Worm (Caenorhabditis elegans) whole organism, L2 larva: ENCODE results near the gene egl-15.

Source experiments
- C34F6.9 ChIP-seq: fragments of 150-350 bp; optimal IDR thresholded peaks from 2 replicates; lab custom pipeline; 2014; ENCODE audit warnings: missing biosample characterization, missing genetic modification characterization
- F13H6.1 ChIP-seq: sonication (generic microtip); optimal IDR thresholded peaks from 2 replicates; lab custom pipeline; 2016; ENCODE audit warnings: missing genetic modification characterization, missing compliant biosample characterization
- R02D3.7 ChIP-seq: fragments of 150-350 bp; optimal IDR thresholded peaks from 2 replicates; lab custom pipeline; 2014; ENCODE audit warnings: missing biosample characterization, missing genetic modification characterization
- Y55F3AM.14 ChIP-seq: fragments of 200-800 bp; sonication (Bioruptor generic); optimal IDR thresholded peaks from 2 replicates; lab custom pipeline; 2018; ENCODE audit warnings: mild to moderate bottlenecking, missing genetic modification characterization, missing compliant biosample characterization
- blmp-1 ChIP-seq: sonication (generic microtip); optimal IDR thresholded peaks from 2 replicates; lab custom pipeline; 2017; ENCODE audit warnings: missing genetic modification characterization, mild to moderate bottlenecking, missing compliant biosample characterization, antibody characterized with exemption, moderate library complexity; ENCODE audit not compliant: insufficient read depth
- ceh-16 ChIP-seq: fragments of 150-350 bp; optimal IDR thresholded peaks from 2 replicates; lab custom pipeline; 2014; ENCODE audit warnings: missing biosample characterization, missing genetic modification characterization
- crh-2 ChIP-seq: sonication (generic microtip); optimal IDR thresholded peaks from 2 replicates; lab custom pipeline; 2017; ENCODE audit warnings: missing biosample characterization, missing genetic modification characterization
- egl-27 ChIP-seq: sonication (generic microtip); optimal IDR thresholded peaks from 3 replicates; lab custom pipeline; 2017; ENCODE audit warnings: missing biosample characterization, missing genetic modification reagents, missing genetic modification characterization
- elt-1 ChIP-seq: fragments of 150-350 bp; optimal IDR thresholded peaks from 2 replicates; lab custom pipeline; 2014; ENCODE audit warnings: missing biosample characterization, missing genetic modification characterization
- elt-3 ChIP-seq: sonication (generic microtip); optimal IDR thresholded peaks from 2 replicates; lab custom pipeline; 2017; ENCODE audit warnings: missing biosample characterization, missing genetic modification characterization
- fos-1 ChIP-seq: fragments of 150-350 bp; optimal IDR thresholded peaks from 2 replicates; lab custom pipeline; 2014; ENCODE audit warnings: missing biosample characterization, missing genetic modification characterization
- gmeb-1 ChIP-seq: fragments of 150-350 bp; optimal IDR thresholded peaks from 2 replicates; lab custom pipeline; 2014; ENCODE audit warnings: missing biosample characterization, missing genetic modification characterization
- lin-11 ChIP-seq: fragments of 150-350 bp; sonication (generic microtip); optimal IDR thresholded peaks from 2 replicates; lab custom pipeline; 2014; ENCODE audit warnings: missing biosample characterization, missing genetic modification characterization, inconsistent platforms, mixed read lengths
- lin-13 ChIP-seq: fragments of 150-350 bp; optimal IDR thresholded peaks from 2 replicates; lab custom pipeline; 2014; ENCODE audit warnings: missing biosample characterization, missing genetic modification reagents, missing genetic modification characterization
- lin-39 ChIP-seq: fragments of 150-350 bp; optimal IDR thresholded peaks from 2 replicates; lab custom pipeline; 2014; ENCODE audit warnings: missing biosample characterization, missing genetic modification reagents, missing genetic modification characterization
- lsy-2 ChIP-seq, 2 experiments: fragments of 150-350 bp in 1 of 2; sonication (generic microtip) in 1 of 2; optimal IDR thresholded peaks; 2 replicates each; lab custom pipeline; 2014 to 2017; ENCODE audit warnings: missing biosample characterization in 2 of 2, missing genetic modification characterization in 2 of 2
- mab-5 ChIP-seq: fragments of 150-350 bp; optimal IDR thresholded peaks from 2 replicates; lab custom pipeline; 2014; ENCODE audit warnings: missing biosample characterization, missing genetic modification characterization
- mbf-1 ChIP-seq: sonication (generic microtip); optimal IDR thresholded peaks from 2 replicates; lab custom pipeline; 2017; ENCODE audit warnings: missing biosample characterization, missing genetic modification characterization
- mdl-1 ChIP-seq, 2 experiments: fragments of 150-350 bp in 1 of 2; sonication (generic microtip) in 1 of 2; optimal IDR thresholded peaks; 2 replicates each; lab custom pipeline; 2017; ENCODE audit warnings: missing biosample characterization in 2 of 2, missing genetic modification characterization in 2 of 2
- nhr-11 ChIP-seq: fragments of 150-350 bp; optimal IDR thresholded peaks from 2 replicates; lab custom pipeline; 2014; ENCODE audit warnings: missing biosample characterization, missing genetic modification characterization
- nhr-129 ChIP-seq: fragments of 150-350 bp; optimal IDR thresholded peaks from 2 replicates; lab custom pipeline; 2014; ENCODE audit warnings: missing biosample characterization, missing genetic modification characterization
- nhr-21 ChIP-seq: fragments of 150-350 bp; optimal IDR thresholded peaks from 2 replicates; lab custom pipeline; 2014; ENCODE audit warnings: missing biosample characterization, missing genetic modification characterization
- nhr-23 ChIP-seq: fragments of 150-350 bp; optimal IDR thresholded peaks from 2 replicates; lab custom pipeline; 2014; ENCODE audit warnings: missing biosample characterization, missing genetic modification reagents, missing genetic modification characterization
- nhr-25 ChIP-seq: fragments of 150-350 bp; sonication (generic microtip); optimal IDR thresholded peaks from 3 replicates; lab custom pipeline; 2014; ENCODE audit warnings: missing biosample characterization, missing genetic modification characterization
- peb-1 ChIP-seq: fragments of 150-350 bp; optimal IDR thresholded peaks from 2 replicates; lab custom pipeline; 2014; ENCODE audit warnings: missing biosample characterization, missing genetic modification characterization
- sem-4 ChIP-seq: fragments of 150-350 bp; optimal IDR thresholded peaks from 2 replicates; lab custom pipeline; 2014; ENCODE audit warnings: missing biosample characterization, missing genetic modification reagents, missing genetic modification characterization
- sma-9 ChIP-seq, 2 experiments: fragments of 150-350 bp in 1 of 2; sonication (generic microtip) in 1 of 2; optimal IDR thresholded peaks; 2 replicates each; lab custom pipeline; 2014 to 2016; ENCODE audit warnings: missing genetic modification characterization in 2 of 2, mild to moderate bottlenecking in 1 of 2, missing biosample characterization in 1 of 2, missing compliant biosample characterization in 1 of 2, missing genetic modification reagents in 1 of 2, moderate library complexity in 1 of 2
- snpc-4 ChIP-seq: fragments of 150-350 bp; optimal IDR thresholded peaks from 2 replicates; lab custom pipeline; 2014; ENCODE audit warnings: missing biosample characterization, missing genetic modification characterization
- unc-55 ChIP-seq: fragments of 150-350 bp; sonication (generic microtip); optimal IDR thresholded peaks from 3 replicates; lab custom pipeline; 2014; ENCODE audit warnings: missing biosample characterization, missing genetic modification reagents, missing genetic modification characterization
- unc-62 ChIP-seq: fragments of 150-350 bp; optimal IDR thresholded peaks from 2 replicates; lab custom pipeline; 2014; ENCODE audit warnings: missing biosample characterization, missing genetic modification reagents, missing genetic modification characterization
- ztf-11 ChIP-seq: sonication (generic microtip); optimal IDR thresholded peaks from 2 replicates; lab custom pipeline; 2017; ENCODE audit warnings: missing biosample characterization, missing genetic modification characterization

The egl-15 gene

ce11 chrX:11060940-11061339, 44.7 kb downstream of the egl-15 start:
- TF ChIP-seq lsy-2 (tag; optimal IDR thresholded peaks at IDR 0.05; lab: Kevin White, UChicago) (no peak), nhr-23 (no peak), lin-39 (tag; lab: Kevin White, UChicago) (no peak), blmp-1 (tag; lab: Kevin White, UChicago) (peak; percentile 56), nhr-21 (tag; lab: Kevin White, UChicago) (peak; percentile 43), fos-1 (tag; lab: Kevin White, UChicago) (no peak), nhr-11 (tag; lab: Kevin White, UChicago) (no peak), mbf-1 (tag; lab: Kevin White, UChicago) (no peak)

- TF ChIP-seq nhr-21 (tag; lab: Kevin White, UChicago) = peak; percentile 55
- peak; percentile 9 for TF ChIP-seq fos-1 (tag; lab: Kevin White, UChicago)
- TF ChIP-seq R02D3.7 (tag; lab: Kevin White, UChicago) = no peak
- TF ChIP-seq ceh-16 (tag; lab: Kevin White, UChicago) = peak; percentile 36
These were observed 45.7 kb downstream of the egl-15 start, which contains the start of gene lpr-5 for ce11 chrX:11061904-11062303. TSS of gene lpr-5 (plus strand) at chrX:11062123.

ce11 chrX:11064799-11065198, 48.6 kb downstream of the egl-15 start, which contains the start of gene lpr-4:
TSS of gene lpr-4 (plus strand) at chrX:11065126.
- TF ChIP-seq elt-1 (tag; lab: Kevin White, UChicago) (no peak), unc-55 (GFP tag; lab: Kevin White, UChicago) (no peak), mab-5 (tag; lab: Kevin White, UChicago) (no peak), nhr-21 (tag; lab: Kevin White, UChicago) (peak; percentile 76), lsy-2 (tag; optimal IDR thresholded peaks at IDR 0.05; lab: Kevin White, UChicago) (peak in 1 of 2 experiments; percentile 20), blmp-1 (tag; lab: Kevin White, UChicago) (peak; percentile 94), sem-4 (tag; lab: Kevin White, UChicago) (peak; percentile 13), egl-27 (tag; lab: Kevin White, UChicago) (peak; percentile 47), sma-9 (GFP tag; optimal IDR thresholded peaks at IDR 0.05; lab: Kevin White, UChicago) (peak; percentile 23), sma-9 (tag; optimal IDR thresholded peaks at IDR 0.05; lab: Kevin White, UChicago) (no peak), C34F6.9 (no peak), nhr-25 (tag; lab: Kevin White, UChicago) (peak; percentile 16), lin-13 (GFP tag; lab: Kevin White, UChicago) (no peak), fos-1 (tag; lab: Kevin White, UChicago) (peak; percentile 56), elt-3 (tag; lab: Kevin White, UChicago) (no peak)

DNA sequence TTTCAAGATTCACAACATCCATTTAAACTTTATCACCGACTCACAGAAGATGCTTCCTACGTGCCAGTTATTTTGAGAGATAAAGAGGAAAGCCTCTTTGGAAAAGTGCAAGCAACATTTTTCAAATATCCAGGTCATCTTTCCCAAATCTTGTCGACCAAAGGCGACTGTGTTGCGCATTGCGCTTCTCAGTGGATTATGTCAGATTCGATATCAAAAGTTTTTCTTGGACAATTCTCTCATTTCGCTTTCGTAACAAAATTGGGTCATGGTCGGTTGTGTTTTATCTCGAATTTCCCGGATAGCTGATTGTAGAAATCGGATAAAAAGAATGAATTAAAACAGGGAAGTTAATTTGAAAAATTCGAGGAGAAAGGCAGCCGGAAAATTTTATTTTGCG, 51.1 kb downstream of the egl-15 start:
- TF ChIP-seq egl-27 (tag; lab: Kevin White, UChicago) = peak; percentile 25
- TF ChIP-seq fos-1 (tag; lab: Kevin White, UChicago) = peak; percentile 6
- no peak for TF ChIP-seq gmeb-1 (tag; lab: Kevin White, UChicago)

ce11 chrX:11068334-11068733, 52.1 kb downstream of the egl-15 start, which contains the start of gene apt-9:
TSS of gene apt-9 (plus strand) at chrX:11068527.
- TF ChIP-seq fos-1 (tag; lab: Kevin White, UChicago) (no peak), ceh-16 (tag; lab: Kevin White, UChicago) (no peak), mdl-1 (tag; optimal IDR thresholded peaks at IDR 0.05; lab: Kevin White, UChicago) (peak in 1 of 2 experiments; percentile 28), blmp-1 (tag; lab: Kevin White, UChicago) (no peak), crh-2 (tag; lab: Kevin White, UChicago) (no peak), peb-1 (tag; lab: Kevin White, UChicago) (no peak), lin-11 (tag; lab: Kevin White, UChicago) (peak; percentile 16), sem-4 (tag; lab: Kevin White, UChicago) (no peak), mab-5 (tag; lab: Kevin White, UChicago) (peak; percentile 8), sma-9 (GFP tag; optimal IDR thresholded peaks at IDR 0.05; lab: Kevin White, UChicago) (peak; percentile 22), sma-9 (tag; optimal IDR thresholded peaks at IDR 0.05; lab: Kevin White, UChicago) (no peak), unc-55 (GFP tag; lab: Kevin White, UChicago) (peak; percentile 81), mbf-1 (tag; lab: Kevin White, UChicago) (no peak), nhr-129 (tag; lab: Kevin White, UChicago) (peak; percentile 54), snpc-4 (tag; lab: Kevin White, UChicago) (peak; percentile 23), ztf-11 (no peak), nhr-11 (tag; lab: Kevin White, UChicago) (no peak), F13H6.1 (tag; lab: Kevin White, UChicago) (no peak), unc-62 (GFP tag; lab: Kevin White, UChicago) (no peak), lsy-2 (tag; optimal IDR thresholded peaks at IDR 0.05; lab: Kevin White, UChicago) (peak in 1 of 2 experiments; percentile 42), Y55F3AM.14 (peak; percentile 31), C34F6.9 (peak; percentile 26)
